Worm (Caenorhabditis elegans): Measurements from ENCODE around the gene gsp-1.

DNA sequence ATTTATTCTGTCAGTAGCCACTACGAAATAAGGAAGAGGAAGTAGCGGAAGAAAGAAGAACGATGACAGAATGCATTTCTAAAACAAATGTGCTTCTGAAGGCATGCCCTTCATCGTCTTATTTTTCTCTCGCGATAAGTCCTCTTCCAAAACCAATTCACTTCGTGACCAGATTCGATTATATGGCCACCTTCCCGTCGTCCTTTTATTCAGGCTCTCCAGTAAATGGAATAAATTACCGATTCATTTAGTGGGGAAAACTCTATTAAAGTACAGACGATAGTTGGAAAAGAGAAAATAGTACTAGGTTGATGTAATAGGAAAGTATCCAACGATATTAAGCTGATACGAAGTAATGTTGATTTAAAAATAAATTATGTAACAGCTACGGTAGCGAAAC, 39.1 kb downstream of the gsp-1 start:
- TF ChIP-seq B0310.2 (tag; optimal IDR thresholded peaks at IDR 0.05) (no peak), tbx-11 (GFP tag; IDR thresholded peaks at IDR 0.05) (no peak), ama-1 (optimal IDR thresholded peaks at IDR 0.05) (no peak), aly-1 (tag; optimal IDR thresholded peaks at IDR 0.05) (no peak), flt-1 (GFP tag; IDR thresholded peaks at IDR 0.05) (no peak), pes-1 (GFP tag; IDR thresholded peaks at IDR 0.05) (no peak), hnd-1 (tag; optimal IDR thresholded peaks at IDR 0.05) (no peak), ceh-13 (GFP tag; optimal IDR thresholded peaks at IDR 0.05) (no peak), scrt-1 (GFP tag; IDR thresholded peaks at IDR 0.05) (no peak)

Measured in whole organism, early embryonic.